Worm (Caenorhabditis elegans): ENCODE results near the gene odc-1.

DNA sequence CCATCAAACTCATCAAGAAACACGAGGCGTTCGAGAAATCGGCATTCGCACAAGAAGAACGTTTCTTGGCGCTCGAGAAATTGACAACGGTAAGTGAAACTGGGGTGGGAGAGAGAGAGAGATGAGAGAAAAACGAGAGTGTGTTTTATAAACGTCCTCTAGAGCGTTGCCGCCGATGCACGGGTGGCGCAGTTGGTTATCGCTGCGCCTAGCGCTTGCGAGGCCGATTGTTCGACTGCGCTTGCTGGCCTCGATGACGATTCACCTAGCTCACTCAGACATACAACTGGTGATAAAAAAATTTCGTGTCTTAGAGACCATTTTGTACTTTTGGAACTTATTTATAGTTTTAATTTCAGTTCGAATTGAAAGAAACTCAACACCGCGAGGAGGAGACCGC lies 11.2 kb downstream of the odc-1 start:
- TF ChIP-seq nhr-28 (tag; optimal IDR thresholded peaks at IDR 0.05) (no peak), zip-4 (GFP tag; optimal IDR thresholded peaks at IDR 0.05) (no peak), ztf-4 (tag; optimal IDR thresholded peaks at IDR 0.05) (no peak)
